Fruit fly (Drosophila melanogaster) Kc167 (cell line): Measurements from ENCODE around the gene Faa.

Experiments
- Myc ChIP-seq: fragments of >200 bp; optimal IDR thresholded peaks from 2 replicates; lab custom pipeline; 2017; ENCODE audit warnings: missing external identifiers
- Sin3A ChIP-seq: fragments of >200 bp; optimal IDR thresholded peaks from 2 replicates; lab custom pipeline; 2018; ENCODE audit warnings: missing external identifiers
- h ChIP-seq: fragments of >200 bp; optimal IDR thresholded peaks from 3 replicates; lab custom pipeline; 2018; ENCODE audit warnings: missing external identifiers
- insv ChIP-seq: fragments of >200 bp; optimal IDR thresholded peaks from 3 replicates; lab custom pipeline; 2018; ENCODE audit warnings: missing external identifiers
- psq ChIP-seq: fragments of >200 bp; optimal IDR thresholded peaks from 2 replicates; lab custom pipeline; 2017; ENCODE audit warnings: missing external identifiers
- ttk ChIP-seq: sonication (Bioruptor generic); optimal IDR thresholded peaks from 2 replicates; lab custom pipeline; 2017; ENCODE audit warnings: missing external identifiers

The Faa gene

dm6 chr3L:4024464-4024863 lies 49.3 kb downstream of the Faa start:
- TF ChIP-seq Sin3A (no peak), psq (lab: Kevin White, UChicago) (no peak), Myc (no peak), ttk (lab: Kevin White, UChicago) (no peak), insv (lab: Kevin White, UChicago) (no peak), h (lab: Kevin White, UChicago) (no peak)
